Fruit fly (Drosophila melanogaster): Measurements from ENCODE around the gene fz.

- TF ChIP-seq CG7045 (GFP tag; optimal IDR thresholded peaks at IDR 0.05) (no peak), tj (GFP tag; optimal IDR thresholded peaks at IDR 0.05) (no peak), cnc (optimal IDR thresholded peaks at IDR 0.05) (no peak), CG1620 (GFP tag; optimal IDR thresholded peaks at IDR 0.05) (no peak), Clk (GFP tag; optimal IDR thresholded peaks at IDR 0.05) (no peak), CG14711 (tag; optimal IDR thresholded peaks at IDR 0.05) (no peak), bab1 (GFP tag; optimal IDR thresholded peaks at IDR 0.05) (no peak), pad (GFP tag; optimal IDR thresholded peaks at IDR 0.05) (no peak), ovo (GFP tag; optimal IDR thresholded peaks at IDR 0.05) (no peak)
Observed at dm6 chr3L:14343344-14343972, 69.3 kb downstream of the fz start.

All from whole organism, adult.